Fruit fly (Drosophila melanogaster) whole organism, embryonic: ENCODE data around the gene Rdh.

Experiments used
- Asciz ChIP-seq: fragments of 200-800 bp; sonication (Bioruptor generic); optimal IDR thresholded peaks from 2 replicates; lab custom pipeline; 2017; ENCODE audit warnings: missing biosample characterization, mild to moderate bottlenecking, missing genetic modification characterization, missing genetic modification reagents
- Atf3 ChIP-seq: fragments of 200-800 bp; sonication (Bioruptor generic); optimal IDR thresholded peaks from 3 replicates; lab custom pipeline; 2016; ENCODE audit warnings: missing biosample characterization, missing genetic modification characterization
- Atf6 ChIP-seq: fragments of 200-800 bp; sonication (Bioruptor generic); IDR thresholded peaks from 2 replicates; pipeline ENCODE4 v1.3.6; 2022; ENCODE audit warnings: missing biosample characterization, missing genetic modification characterization
- CG12236 ChIP-seq: fragments of 200-800 bp; sonication (Bioruptor generic); optimal IDR thresholded peaks from 2 replicates; lab custom pipeline; 2016; ENCODE audit warnings: missing biosample characterization, missing genetic modification characterization
- CG1529 ChIP-seq: fragments of 200-800 bp; sonication (Bioruptor generic); optimal IDR thresholded peaks from 3 replicates; lab custom pipeline; 2018; ENCODE audit warnings: missing biosample characterization, missing genetic modification characterization
- CG15696 ChIP-seq: fragments of 200-800 bp; sonication (Bioruptor generic); optimal IDR thresholded peaks from 2 replicates; lab custom pipeline; 2019; ENCODE audit warnings: missing biosample characterization, mild to moderate bottlenecking, missing genetic modification characterization, moderate library complexity
- CG1603 ChIP-seq: fragments of 200-800 bp; sonication (Bioruptor generic); optimal IDR thresholded peaks from 2 replicates; lab custom pipeline; 2019; ENCODE audit warnings: missing biosample characterization, mild to moderate bottlenecking, missing genetic modification characterization, moderate library complexity
- CG17829 ChIP-seq: fragments of 200-800 bp; optimal IDR thresholded peaks from 2 replicates; lab custom pipeline; 2019; ENCODE audit warnings: missing biosample characterization, mild to moderate bottlenecking, missing genetic modification characterization, moderate library complexity
- CG2129 ChIP-seq: fragments of 200-800 bp; sonication (Bioruptor generic); IDR thresholded peaks from 2 replicates; pipeline ENCODE4 v1.3.6; 2022; ENCODE audit warnings: missing biosample characterization, missing genetic modification characterization; ENCODE audit not compliant: partially characterized antibody
- CG3065 ChIP-seq: fragments of 200-800 bp; sonication (Bioruptor generic); optimal IDR thresholded peaks from 2 replicates; lab custom pipeline; 2016; ENCODE audit warnings: missing biosample characterization, missing genetic modification characterization
- CG3163 ChIP-seq: fragments of 200-800 bp; sonication (Bioruptor generic); optimal IDR thresholded peaks from 3 replicates; lab custom pipeline; 2016; ENCODE audit warnings: missing biosample characterization, missing genetic modification characterization
- CG34376 ChIP-seq: fragments of 200-800 bp; sonication (Bioruptor generic); optimal IDR thresholded peaks from 2 replicates; lab custom pipeline; 2018; ENCODE audit warnings: missing biosample characterization, mild to moderate bottlenecking, missing genetic modification characterization
- CG3838 ChIP-seq: fragments of 200-800 bp; sonication (Bioruptor generic); optimal IDR thresholded peaks from 3 replicates; lab custom pipeline; 2016; ENCODE audit warnings: missing biosample characterization, missing genetic modification characterization
- CG4424 ChIP-seq: fragments of 200-800 bp; sonication (Bioruptor generic); optimal IDR thresholded peaks from 3 replicates; lab custom pipeline; 2016; ENCODE audit warnings: missing biosample characterization, missing genetic modification characterization
- CG6813 ChIP-seq: fragments of 200-800 bp; sonication (Bioruptor generic); optimal IDR thresholded peaks from 2 replicates; lab custom pipeline; 2017; ENCODE audit warnings: missing biosample characterization, missing genetic modification characterization, mild to moderate bottlenecking, moderate library complexity, missing genetic modification reagents
- CG8281 ChIP-seq: fragments of 200-800 bp; sonication (Bioruptor generic); optimal IDR thresholded peaks from 2 replicates; lab custom pipeline; 2018; ENCODE audit warnings: missing biosample characterization, mild to moderate bottlenecking, missing genetic modification characterization, moderate library complexity
- CTCF ChIP-seq: fragments of 200-800 bp; sonication (Bioruptor generic); optimal IDR thresholded peaks from 2 replicates; lab custom pipeline; 2017; ENCODE audit warnings: missing biosample characterization, mild to moderate bottlenecking, missing genetic modification characterization, moderate library complexity
- D19B ChIP-seq: fragments of 200-800 bp; sonication (Bioruptor generic); optimal IDR thresholded peaks from 2 replicates; lab custom pipeline; 2017; ENCODE audit warnings: missing biosample characterization, mild to moderate bottlenecking, missing genetic modification characterization
- Dek ChIP-seq: fragments of 200-800 bp; sonication (Bioruptor generic); optimal IDR thresholded peaks from 3 replicates; lab custom pipeline; 2019; ENCODE audit warnings: missing biosample characterization, mild to moderate bottlenecking, missing genetic modification characterization, moderate library complexity
- E2f2 ChIP-seq: fragments of 200-800 bp; sonication (Bioruptor generic); IDR thresholded peaks from 2 replicates; pipeline ENCODE4 v1.3.6; 2022; ENCODE audit warnings: missing biosample characterization, missing genetic modification characterization
- HHEX ChIP-seq: fragments of 200-800 bp; sonication (Bioruptor generic); optimal IDR thresholded peaks from 3 replicates; lab custom pipeline; 2017; ENCODE audit warnings: missing biosample characterization, mild to moderate bottlenecking, missing genetic modification characterization, missing genetic modification reagents
- HLH3B ChIP-seq: fragments of 200-800 bp; sonication (Bioruptor generic); IDR thresholded peaks from 2 replicates; pipeline ENCODE4 v1.3.6; 2022; ENCODE audit warnings: missing biosample characterization, missing genetic modification characterization
- Med ChIP-seq: fragments of 200-800 bp; sonication (Bioruptor generic); peaks from one replicate; lab custom pipeline; 2016; ENCODE audit warnings: missing biosample characterization, missing genetic modification characterization, mild to moderate bottlenecking, inconsistent platforms, moderate library complexity
- Meics ChIP-seq: fragments of 200-800 bp; sonication (Bioruptor generic); optimal IDR thresholded peaks from 2 replicates; lab custom pipeline; 2017; ENCODE audit warnings: missing biosample characterization, mild to moderate bottlenecking, missing genetic modification characterization
- Mes4 ChIP-seq: fragments of 200-800 bp; sonication (Bioruptor generic); optimal IDR thresholded peaks from 2 replicates; lab custom pipeline; 2016; ENCODE audit warnings: missing biosample characterization, missing genetic modification characterization
- Mrtf ChIP-seq: fragments of 200-800 bp; sonication (Bioruptor generic); IDR thresholded peaks from 3 replicates; pipeline ENCODE4 v1.3.6; 2022; ENCODE audit warnings: missing biosample characterization, missing genetic modification characterization
- NK7.1 ChIP-seq: fragments of 200-800 bp; sonication (Bioruptor generic); optimal IDR thresholded peaks from 3 replicates; lab custom pipeline; 2016; ENCODE audit warnings: missing biosample characterization, missing genetic modification characterization
- Ravus ChIP-seq: fragments of 200-800 bp; sonication (Bioruptor generic); IDR thresholded peaks from 2 replicates; pipeline ENCODE4 v1.3.6; 2022; ENCODE audit warnings: missing biosample characterization, missing genetic modification characterization
- Rfx ChIP-seq: fragments of 200-800 bp; sonication (Bioruptor generic); IDR thresholded peaks from 2 replicates; pipeline ENCODE4 v1.3.6; 2022; ENCODE audit warnings: missing biosample characterization, missing genetic modification characterization
- Scr ChIP-seq: fragments of 200-800 bp; sonication (Bioruptor generic); IDR thresholded peaks from 2 replicates; pipeline ENCODE4 v1.3.6; 2022; ENCODE audit warnings: missing biosample characterization, missing genetic modification characterization; ENCODE audit not compliant: partially characterized antibody
- Vsx1 ChIP-seq: fragments of 200-800 bp; sonication (Bioruptor generic); optimal IDR thresholded peaks from 2 replicates; lab custom pipeline; 2017; ENCODE audit warnings: missing biosample characterization, mild to moderate bottlenecking, missing genetic modification characterization, missing genetic modification reagents
- cato ChIP-seq: fragments of 200-800 bp; sonication (Bioruptor generic); optimal IDR thresholded peaks from 2 replicates; lab custom pipeline; 2016; ENCODE audit warnings: missing biosample characterization, missing genetic modification characterization, borderline replicate concordance
- chinmo ChIP-seq: fragments of 200-800 bp; sonication (Bioruptor generic); IDR thresholded peaks from 4 replicates; pipeline ENCODE4 v1.3.6; 2022; ENCODE audit warnings: missing biosample characterization, missing genetic modification characterization; ENCODE audit not compliant: partially characterized antibody
- croc ChIP-seq: fragments of 200-800 bp; sonication (Bioruptor generic); conservative IDR thresholded peaks from 3 replicates; pipeline ENCODE4 v1.3.6; 2022; ENCODE audit warnings: missing biosample characterization, missing genetic modification characterization
- crol ChIP-seq: fragments of 200-800 bp; sonication (Bioruptor generic); IDR thresholded peaks from 2 replicates; pipeline ENCODE4 v1.3.6; 2022; ENCODE audit warnings: missing biosample characterization, missing genetic modification characterization
- dati ChIP-seq: fragments of 200-800 bp; sonication (Bioruptor generic); IDR thresholded peaks from 2 replicates; pipeline ENCODE4 v1.3.6; 2022; ENCODE audit warnings: missing biosample characterization, missing genetic modification characterization
- dmrt11E ChIP-seq: fragments of 200-800 bp; sonication (Bioruptor generic); optimal IDR thresholded peaks from 3 replicates; lab custom pipeline; 2018; ENCODE audit warnings: missing biosample characterization, mild to moderate bottlenecking, missing genetic modification characterization, moderate library complexity
- dmrt99B ChIP-seq: fragments of 200-800 bp; sonication (Bioruptor generic); optimal IDR thresholded peaks from 2 replicates; lab custom pipeline; 2018; ENCODE audit warnings: missing biosample characterization, mild to moderate bottlenecking, missing genetic modification characterization, moderate library complexity
- en ChIP-seq: fragments of 200-800 bp; sonication (Bioruptor generic); optimal IDR thresholded peaks from 2 replicates; lab custom pipeline; 2016; ENCODE audit warnings: missing biosample characterization, missing genetic modification characterization
- fd102C ChIP-seq: fragments of 200-800 bp; sonication (Bioruptor generic); optimal IDR thresholded peaks from 2 replicates; lab custom pipeline; 2018; ENCODE audit warnings: missing biosample characterization, mild to moderate bottlenecking, missing genetic modification characterization, moderate library complexity
- kah ChIP-seq: fragments of 200-800 bp; sonication (Bioruptor generic); optimal IDR thresholded peaks from 2 replicates; lab custom pipeline; 2018; ENCODE audit warnings: missing biosample characterization, mild to moderate bottlenecking, missing genetic modification characterization
- lbe ChIP-seq: fragments of 200-800 bp; sonication (Bioruptor generic); optimal IDR thresholded peaks from 2 replicates; lab custom pipeline; 2016; ENCODE audit warnings: missing biosample characterization, mild to moderate bottlenecking, missing genetic modification characterization
- phol ChIP-seq: fragments of 200-800 bp; sonication (Bioruptor generic); optimal IDR thresholded peaks from 3 replicates; lab custom pipeline; 2018; ENCODE audit warnings: missing biosample characterization, mild to moderate bottlenecking, missing genetic modification characterization, moderate library complexity
- shn ChIP-seq: fragments of 200-800 bp; sonication (Bioruptor generic); optimal IDR thresholded peaks from 3 replicates; lab custom pipeline; 2016; ENCODE audit warnings: missing biosample characterization, missing genetic modification characterization
- slbo ChIP-seq: fragments of 200-800 bp; sonication (Bioruptor generic); IDR thresholded peaks from 2 replicates; pipeline ENCODE4 v1.3.6; 2022; ENCODE audit warnings: missing biosample characterization, missing genetic modification characterization
- stc ChIP-seq: fragments of 200-800 bp; sonication (Bioruptor generic); IDR thresholded peaks from 2 replicates; pipeline ENCODE4 v1.3.6; 2022; ENCODE audit warnings: missing biosample characterization, missing genetic modification characterization
- tgo ChIP-seq: fragments of 200-800 bp; sonication (Bioruptor generic); IDR thresholded peaks from 3 replicates; pipeline ENCODE4 v1.3.6; 2022; ENCODE audit warnings: missing biosample characterization, missing genetic modification characterization
- tx ChIP-seq: fragments of 200-800 bp; sonication (Bioruptor generic); optimal IDR thresholded peaks from 2 replicates; lab custom pipeline; 2016; ENCODE audit warnings: missing biosample characterization, missing genetic modification characterization
- wor ChIP-seq: fragments of 200-800 bp; sonication (Bioruptor generic); IDR thresholded peaks from 2 replicates; pipeline ENCODE4 v1.3.6; 2022; ENCODE audit warnings: missing biosample characterization, missing genetic modification characterization
- zen ChIP-seq: fragments of 200-800 bp; sonication (Bioruptor generic); optimal IDR thresholded peaks from 3 replicates; lab custom pipeline; 2018; ENCODE audit warnings: missing biosample characterization, mild to moderate bottlenecking, missing genetic modification characterization, moderate library complexity
- zf30C ChIP-seq: fragments of 200-800 bp; sonication (Bioruptor generic); optimal IDR thresholded peaks from 3 replicates; lab custom pipeline; 2018; ENCODE audit warnings: missing biosample characterization, mild to moderate bottlenecking, missing genetic modification characterization
- zfh1 ChIP-seq: fragments of 200-800 bp; sonication (Bioruptor generic); IDR thresholded peaks from 3 replicates; pipeline ENCODE4 v1.3.6; 2022; ENCODE audit warnings: missing biosample characterization, missing genetic modification characterization

Gene Rdh

dm6 chr3L:3785688-3786087, 39.6 kb upstream of the Rdh start (continued):
- 0 out of 4 replicates have a peak, but pooled peaks have one; percentile 43 for TF ChIP-seq chinmo
- no peak for TF ChIP-seq NK7.1
- no peak for TF ChIP-seq CG3065 (GFP tag; lab: Kevin White, UChicago)
- TF ChIP-seq croc = no peak
- TF ChIP-seq CG8281 (tag; lab: Kevin White, UChicago) = no peak
- TF ChIP-seq E2f2 (GFP tag; lab: Robert Waterston, UW) = no peak
- no peak for TF ChIP-seq wor (GFP tag; lab: Robert Waterston, UW)
- no peak for TF ChIP-seq zen (tag; lab: Kevin White, UChicago)
- TF ChIP-seq HHEX = no peak
- peak; percentile 35; the same call in 1 of the 3 replicates for TF ChIP-seq tgo (GFP tag; lab: Robert Waterston, UW)
- TF ChIP-seq phol (tag; lab: Kevin White, UChicago) = peak; percentile 27
- no peak for TF ChIP-seq CG2129 (GFP tag; lab: Robert Waterston, UW)
- peak; percentile 12 for TF ChIP-seq CG15696 (tag; lab: Kevin White, UChicago)
- peak; percentile 78 for TF ChIP-seq Med (GFP tag; lab: Kevin White, UChicago)
- no peak for TF ChIP-seq Rfx (GFP tag; lab: Robert Waterston, UW)
- TF ChIP-seq slbo (GFP tag; lab: Robert Waterston, UW) = peak; percentile 53; the same call in 1 of the 2 replicates
- TF ChIP-seq zfh1 (GFP tag; lab: Robert Waterston, UW) = peak; percentile 68; the same call in 2 of the 3 replicates
- TF ChIP-seq tx (GFP tag; lab: Kevin White, UChicago) = no peak
- peak; percentile 24 for TF ChIP-seq dmrt99B (tag; lab: Kevin White, UChicago)
- TF ChIP-seq Vsx1 (GFP tag; lab: Kevin White, UChicago) = no peak
- TF ChIP-seq CTCF (GFP tag; lab: Kevin White, UChicago) = no peak
- TF ChIP-seq CG17829 (tag; lab: Kevin White, UChicago) = peak; percentile 19
- TF ChIP-seq CG6813 (GFP tag; lab: Kevin White, UChicago) = no peak
- no peak for TF ChIP-seq cato (GFP tag; lab: Kevin White, UChicago)
- no peak for TF ChIP-seq fd102C (GFP tag; lab: Kevin White, UChicago)
- peak; percentile 47; the same call in 1 of the 2 replicates for TF ChIP-seq HLH3B (GFP tag; lab: Robert Waterston, UW)
- TF ChIP-seq Scr (GFP tag; lab: Robert Waterston, UW) = no peak
- TF ChIP-seq CG3838 (GFP tag; lab: Kevin White, UChicago) = no peak
- TF ChIP-seq Atf3 = no peak
- TF ChIP-seq CG4424 = peak; percentile 7
- no peak for TF ChIP-seq Mes4
- no peak for TF ChIP-seq Dek (tag; lab: Kevin White, UChicago)
- no peak for TF ChIP-seq zf30C (GFP tag; lab: Kevin White, UChicago)
- no peak for TF ChIP-seq Meics (GFP tag; lab: Kevin White, UChicago)
- TF ChIP-seq D19B = no peak
- TF ChIP-seq dmrt11E (tag; lab: Kevin White, UChicago) = peak; percentile 31
- TF ChIP-seq Mrtf = no peak
- peak; percentile 27 for TF ChIP-seq Asciz (GFP tag; lab: Kevin White, UChicago)
- no peak for TF ChIP-seq CG34376 (GFP tag; lab: Kevin White, UChicago)
- TF ChIP-seq shn (GFP tag; lab: Kevin White, UChicago) = no peak
- TF ChIP-seq CG1529 (GFP tag; lab: Kevin White, UChicago) = no peak
- no peak for TF ChIP-seq kah (GFP tag; lab: Kevin White, UChicago)
- no peak for TF ChIP-seq Atf6 (GFP tag; lab: Robert Waterston, UW)
- TF ChIP-seq en (GFP tag; lab: Kevin White, UChicago) = no peak
- no peak for TF ChIP-seq crol (GFP tag; lab: Robert Waterston, UW)
- TF ChIP-seq dati (GFP tag; lab: Robert Waterston, UW) = no peak
- no peak for TF ChIP-seq CG12236 (GFP tag; lab: Kevin White, UChicago)
- TF ChIP-seq CG3163 (GFP tag; lab: Kevin White, UChicago) = no peak
- peak; percentile 43 for TF ChIP-seq CG1603 (tag; lab: Kevin White, UChicago)
- no peak for TF ChIP-seq lbe (GFP tag; lab: Kevin White, UChicago)
- TF ChIP-seq stc = peak; percentile 59
- TF ChIP-seq Ravus (GFP tag; lab: Robert Waterston, UW) = peak; percentile 11; the same call in 1 of the 2 replicates
